Worm (Caenorhabditis elegans) whole organism, early embryonic: ENCODE measurements around the gene pptr-2.
A peak's percentile ranks its signal among the peaks of the same experiment; 100 is the strongest.

Experiments
- B0310.2 ChIP-seq: sonication (generic microtip); optimal IDR thresholded peaks from 2 replicates; lab custom pipeline; 2016; ENCODE audit warnings: mild to moderate bottlenecking, missing genetic modification characterization, missing compliant biosample characterization
- F13C5.2 ChIP-seq: sonication (generic microtip); optimal IDR thresholded peaks from 2 replicates; lab custom pipeline; 2017; ENCODE audit warnings: mild to moderate bottlenecking, missing genetic modification characterization, inconsistent platforms, missing compliant biosample characterization
- aly-1 ChIP-seq: sonication (generic microtip); optimal IDR thresholded peaks from 2 replicates; lab custom pipeline; 2016; ENCODE audit warnings: missing genetic modification characterization, missing compliant biosample characterization
- ama-1 ChIP-seq: fragments of 150-350 bp; optimal IDR thresholded peaks from 2 replicates; lab custom pipeline; 2014
- ceh-13 ChIP-seq: fragments of 200-800 bp; sonication (Bioruptor generic); optimal IDR thresholded peaks from 2 replicates; lab custom pipeline; 2018; ENCODE audit warnings: mild to moderate bottlenecking, missing genetic modification characterization, missing compliant biosample characterization
- ceh-36 ChIP-seq: sonication (generic microtip); optimal IDR thresholded peaks from 2 replicates; lab custom pipeline; 2016; ENCODE audit warnings: missing genetic modification characterization, inconsistent platforms, missing compliant biosample characterization
- ets-7 ChIP-seq: sonication (generic microtip); optimal IDR thresholded peaks from 2 replicates; lab custom pipeline; 2016; ENCODE audit warnings: missing genotype, missing genetic modification characterization, missing compliant biosample characterization
- flt-1 ChIP-seq: fragments of 200-800 bp; sonication (Bioruptor generic); IDR thresholded peaks from 2 replicates; pipeline ENCODE4 v1.3.6; 2022; ENCODE audit warnings: missing genetic modification characterization, missing compliant biosample characterization
- hmbx-1 ChIP-seq: sonication (generic microtip); optimal IDR thresholded peaks from 2 replicates; lab custom pipeline; 2016; ENCODE audit warnings: mild to moderate bottlenecking, missing genetic modification characterization, missing compliant biosample characterization
- hmg-4 ChIP-seq: fragments of 200-800 bp; sonication (Bioruptor generic); optimal IDR thresholded peaks from 2 replicates; lab custom pipeline; 2018; ENCODE audit warnings: mild to moderate bottlenecking, missing genetic modification characterization, missing compliant biosample characterization
- hnd-1 ChIP-seq: sonication (generic microtip); optimal IDR thresholded peaks from 2 replicates; lab custom pipeline; 2016; ENCODE audit warnings: missing genetic modification characterization, missing compliant biosample characterization
- pes-1 ChIP-seq: fragments of 200-800 bp; sonication (Bioruptor generic); IDR thresholded peaks from 2 replicates; pipeline ENCODE4 v1.3.6; 2022; ENCODE audit warnings: missing genetic modification reagents, missing genetic modification characterization, missing compliant biosample characterization
- scrt-1 ChIP-seq: fragments of 200-800 bp; sonication (Bioruptor generic); IDR thresholded peaks from 2 replicates; pipeline ENCODE4 v1.3.6; 2022; ENCODE audit warnings: missing genetic modification characterization, missing compliant biosample characterization
- sea-1 ChIP-seq: fragments of 200-800 bp; sonication (Bioruptor generic); conservative IDR thresholded peaks from 2 replicates; pipeline ENCODE4 v1.3.6; 2022; ENCODE audit warnings: missing genetic modification characterization, missing compliant biosample characterization
- tbx-11 ChIP-seq: fragments of 200-800 bp; sonication (Bioruptor generic); IDR thresholded peaks from 2 replicates; pipeline ENCODE4 v1.3.6; 2022; ENCODE audit warnings: missing genetic modification characterization, missing compliant biosample characterization
- tbx-37 ChIP-seq: fragments of 200-800 bp; sonication (Bioruptor generic); conservative IDR thresholded peaks from 2 replicates; pipeline ENCODE4 v1.3.6; 2022; ENCODE audit warnings: missing genetic modification reagents, missing genetic modification characterization, missing compliant biosample characterization
- tra-4 ChIP-seq: sonication (generic microtip); optimal IDR thresholded peaks from 2 replicates; lab custom pipeline; 2017; ENCODE audit warnings: missing genetic modification characterization, missing compliant biosample characterization

The pptr-2 gene

ce11 chrV:11034748-11035147 is at the start of gene pptr-2:
pptr-2 (minus strand) TSS chrV:11034931.
- no peak for TF ChIP-seq tra-4
- no peak for TF ChIP-seq ets-7 (tag; lab: Kevin White, UChicago)
- no peak for TF ChIP-seq hmbx-1
- no peak for TF ChIP-seq pes-1
- TF ChIP-seq scrt-1, result no peak
- no peak for TF ChIP-seq F13C5.2
- TF ChIP-seq ceh-13, result no peak
- no peak for TF ChIP-seq hnd-1 (tag; lab: Kevin White, UChicago)
- TF ChIP-seq B0310.2 (tag; lab: Kevin White, UChicago), result no peak
- no peak for TF ChIP-seq flt-1 (GFP tag; lab: Robert Waterston, UW)
- TF ChIP-seq tbx-37 (GFP tag; lab: Robert Waterston, UW), result no peak
- no peak for TF ChIP-seq hmg-4
- TF ChIP-seq ama-1 (lab: Kevin White, UChicago), result no peak
- no peak for TF ChIP-seq sea-1
- no peak for TF ChIP-seq ceh-36 (tag; lab: Kevin White, UChicago)
- no peak for TF ChIP-seq tbx-11

ce11 chrV:11083691-11084090 is 49.0 kb upstream of the pptr-2 start:
- TF ChIP-seq hmg-4 (peak; percentile 22), F13C5.2 (peak; percentile 35), ets-7 (tag; lab: Kevin White, UChicago) (no peak)

ce11 chrV:11082964-11083363 is 48.2 kb upstream of the pptr-2 start:
- TF ChIP-seq sea-1 (no peak), hnd-1 (tag; lab: Kevin White, UChicago) (no peak), tbx-37 (GFP tag; lab: Robert Waterston, UW) (no peak), hmg-4 (no peak), flt-1 (GFP tag; lab: Robert Waterston, UW) (no peak), ceh-36 (tag; lab: Kevin White, UChicago) (no peak), ceh-13 (no peak), aly-1 (tag; lab: Kevin White, UChicago) (no peak), tbx-11 (no peak), ets-7 (tag; lab: Kevin White, UChicago) (no peak), tra-4 (no peak), pes-1 (no peak), ama-1 (lab: Kevin White, UChicago) (no peak), scrt-1 (no peak), B0310.2 (tag; lab: Kevin White, UChicago) (no peak), F13C5.2 (no peak), hmbx-1 (no peak)

- TF ChIP-seq ceh-36 (tag; lab: Kevin White, UChicago) (no peak), B0310.2 (tag; lab: Kevin White, UChicago) (no peak)
These were observed 47.7 kb upstream of the pptr-2 start for ce11 chrV:11082475-11082874.

- peak; percentile 26 for TF ChIP-seq F13C5.2
- TF ChIP-seq ets-7 (tag; lab: Kevin White, UChicago), result no peak
- 0 out of 2 replicates have a peak, but pooled peaks have one; percentile 37 for TF ChIP-seq flt-1 (GFP tag; lab: Robert Waterston, UW)
- TF ChIP-seq hmg-4, result peak; percentile 73
- TF ChIP-seq hmbx-1, result no peak
- peak; percentile 10; the same call in 1 of the 2 replicates for TF ChIP-seq pes-1
These were observed 45.8 kb upstream of the pptr-2 start, which contains the start of gene act-1 for ce11 chrV:11080345-11081102. act-1 (plus strand) TSS chrV:11081052.

- TF ChIP-seq ama-1 (lab: Kevin White, UChicago), result no peak
These were observed 44.1 kb upstream of the pptr-2 start for ce11 chrV:11078874-11079273.

ce11 chrV:11078104-11078724 is 43.5 kb upstream of the pptr-2 start, which contains the start of gene act-2:
act-2 (minus strand) TSS chrV:11078154.
- TF ChIP-seq B0310.2 (tag; lab: Kevin White, UChicago) (peak; percentile 38), hmbx-1 (no peak)

- no peak for TF ChIP-seq F13C5.2
- no peak for TF ChIP-seq hmg-4
- TF ChIP-seq ceh-13, result no peak
- TF ChIP-seq ama-1 (lab: Kevin White, UChicago), result no peak
- TF ChIP-seq tra-4, result no peak
- no peak for TF ChIP-seq sea-1
- TF ChIP-seq scrt-1, result no peak
- no peak for TF ChIP-seq B0310.2 (tag; lab: Kevin White, UChicago)
- TF ChIP-seq aly-1 (tag; lab: Kevin White, UChicago), result no peak
- no peak for TF ChIP-seq ceh-36 (tag; lab: Kevin White, UChicago)
- no peak for TF ChIP-seq pes-1
- TF ChIP-seq tbx-37 (GFP tag; lab: Robert Waterston, UW), result no peak
- TF ChIP-seq flt-1 (GFP tag; lab: Robert Waterston, UW), result no peak
- TF ChIP-seq tbx-11, result no peak
- no peak for TF ChIP-seq ets-7 (tag; lab: Kevin White, UChicago)
- TF ChIP-seq hmbx-1, result no peak
- no peak for TF ChIP-seq hnd-1 (tag; lab: Kevin White, UChicago)
These were observed 41.7 kb upstream of the pptr-2 start for ce11 chrV:11076403-11076802.

ce11 chrV:11076028-11076402 is 41.3 kb upstream of the pptr-2 start:
- no peak for TF ChIP-seq flt-1 (GFP tag; lab: Robert Waterston, UW)
- no peak for TF ChIP-seq F13C5.2
- TF ChIP-seq tbx-11, result no peak
- TF ChIP-seq tra-4, result no peak
- TF ChIP-seq hmg-4, result no peak
- TF ChIP-seq ceh-13, result no peak
- TF ChIP-seq ets-7 (tag; lab: Kevin White, UChicago), result no peak
- no peak for TF ChIP-seq hmbx-1
- no peak for TF ChIP-seq aly-1 (tag; lab: Kevin White, UChicago)
- TF ChIP-seq ceh-36 (tag; lab: Kevin White, UChicago), result no peak
- TF ChIP-seq tbx-37 (GFP tag; lab: Robert Waterston, UW), result no peak
- no peak for TF ChIP-seq scrt-1
- no peak for TF ChIP-seq sea-1
- no peak for TF ChIP-seq B0310.2 (tag; lab: Kevin White, UChicago)
- no peak for TF ChIP-seq pes-1
- TF ChIP-seq ama-1 (lab: Kevin White, UChicago), result no peak
- no peak for TF ChIP-seq hnd-1 (tag; lab: Kevin White, UChicago)
